1 worm cellular context compared by ENCODE assay signal in the genomic region with DNA sequence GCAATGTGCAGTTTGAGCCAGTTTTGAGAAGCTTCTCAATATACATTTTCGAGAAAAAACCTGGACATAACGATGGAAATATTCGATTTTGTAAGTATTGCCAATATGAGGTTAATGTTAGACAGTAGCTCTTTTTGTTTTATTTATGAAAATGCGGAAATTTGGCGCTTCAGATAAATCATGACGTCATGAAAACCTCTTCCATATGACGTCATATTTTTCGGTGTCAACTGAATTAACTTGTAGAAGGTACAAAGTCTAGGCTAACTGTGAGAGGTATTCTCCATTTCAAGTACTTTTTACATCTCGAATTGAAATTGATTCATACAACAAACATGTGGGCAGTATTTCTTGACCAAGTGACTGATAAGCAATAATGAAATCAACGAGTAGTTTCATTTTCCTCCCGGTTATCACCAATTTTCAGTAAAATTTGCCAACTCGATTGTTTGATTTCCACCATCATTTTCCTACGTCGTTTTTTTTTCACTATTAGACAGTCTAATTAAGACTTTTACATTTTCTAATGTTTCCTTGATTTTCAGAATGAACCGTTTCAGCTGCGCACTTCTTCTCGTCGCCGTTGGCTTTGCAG.
TF ChIP-seq lines count a peak whose summit lies in the region.

A gene (plus strand): TSS at position 546 of the 595 bp plus-strand sequence.

TF ChIP-seq in whole organism, L1 larva, 84 proteins besides CTCF, POLR2A, EP300 and RAD21 (continued from another document):
- TF ChIP-seq mep-1 (tag; optimal IDR thresholded peaks at IDR 0.05; lab: Kevin White, UChicago) (no peak), sup-37 (GFP tag; optimal IDR thresholded peaks at IDR 0.05; lab: Kevin White, UChicago) (no peak), ceh-88 (GFP tag; IDR thresholded peaks at IDR 0.05; lab: Robert Waterston, UW) (no peak)
